Worm (Caenorhabditis elegans) whole organism, L1 larva: Measurements from ENCODE around the gene C34E10.12.

Experiments used
- C16A3.4 ChIP-seq: fragments of 150-350 bp; optimal IDR thresholded peaks from 2 replicates; lab custom pipeline; 2014; ENCODE audit warnings: missing biosample characterization, missing genetic modification characterization
- aly-2 ChIP-seq: fragments of 150-350 bp; optimal IDR thresholded peaks from 2 replicates; lab custom pipeline; 2014; ENCODE audit warnings: missing biosample characterization, missing genetic modification characterization
- blmp-1 ChIP-seq: fragments of 150-350 bp; optimal IDR thresholded peaks from 2 replicates; lab custom pipeline; 2014; ENCODE audit warnings: missing biosample characterization, missing genetic modification characterization
- dpl-1 ChIP-seq, 3 experiments: fragments of 150-350 bp in 2 of 3; sonication (generic microtip) in 1 of 3; optimal IDR thresholded peaks; 2 replicates each; lab custom pipeline; 2014 to 2017; ENCODE audit warnings: missing biosample characterization in 3 of 3, missing genetic modification characterization in 3 of 3, missing genetic modification reagents in 3 of 3
- dsc-1 ChIP-seq: sonication (generic microtip); optimal IDR thresholded peaks from 2 replicates; lab custom pipeline; 2016; ENCODE audit warnings: mild to moderate bottlenecking, missing genetic modification characterization, missing compliant biosample characterization
- efl-1 ChIP-seq, 4 experiments: fragments of 150-350 bp; optimal IDR thresholded peaks in 3 of 4; peaks in 1 of 4; 1 replicate in 1 of 4; 2 replicates in 3 of 4; lab custom pipeline; 2014; ENCODE audit warnings: missing biosample characterization in 2 of 4, missing genetic modification characterization in 2 of 4, missing genetic modification reagents in 2 of 4
- efl-3 ChIP-seq: fragments of 200-800 bp; sonication (Bioruptor generic); optimal IDR thresholded peaks from 2 replicates; lab custom pipeline; 2018; ENCODE audit warnings: mild to moderate bottlenecking, missing genetic modification characterization, missing compliant biosample characterization
- egl-27 ChIP-seq, 2 experiments: fragments of 150-350 bp in 1 of 2; sonication (generic microtip); optimal IDR thresholded peaks; 3 replicates each; lab custom pipeline; 2017 to 2018; ENCODE audit warnings: missing biosample characterization in 2 of 2, missing genetic modification characterization in 2 of 2, missing genetic modification reagents in 2 of 2
- fkh-4 ChIP-seq: sonication (generic microtip); optimal IDR thresholded peaks from 2 replicates; lab custom pipeline; 2016; ENCODE audit warnings: missing compliant biosample characterization, missing genetic modification characterization, borderline replicate concordance
- fkh-8 ChIP-seq: sonication (generic microtip); optimal IDR thresholded peaks from 2 replicates; lab custom pipeline; 2016; ENCODE audit warnings: mild to moderate bottlenecking, missing genetic modification characterization, missing compliant biosample characterization
- fos-1 ChIP-seq: fragments of 150-350 bp; optimal IDR thresholded peaks from 2 replicates; lab custom pipeline; 2014; ENCODE audit warnings: missing biosample characterization, missing genetic modification characterization
- grh-1 ChIP-seq: fragments of 200-800 bp; sonication (Bioruptor generic); IDR thresholded peaks from 2 replicates; pipeline ENCODE4 v1.3.6; 2022; ENCODE audit warnings: missing genetic modification reagents, missing genetic modification characterization, missing compliant biosample characterization
- hpl-2 ChIP-seq: fragments of 150-350 bp; optimal IDR thresholded peaks from 2 replicates; lab custom pipeline; 2014; ENCODE audit warnings: missing biosample characterization, missing genetic modification reagents, missing genetic modification characterization
- jun-1 ChIP-seq: fragments of 150-350 bp; optimal IDR thresholded peaks from 2 replicates; lab custom pipeline; 2014; ENCODE audit warnings: missing biosample characterization, missing genetic modification reagents, missing genetic modification characterization
- lin-13 ChIP-seq: fragments of 150-350 bp; optimal IDR thresholded peaks from 2 replicates; lab custom pipeline; 2014; ENCODE audit warnings: missing biosample characterization, missing genetic modification reagents, missing genetic modification characterization
- lin-14 ChIP-seq: fragments of 200-800 bp; sonication (Bioruptor generic); optimal IDR thresholded peaks from 2 replicates; lab custom pipeline; 2018; ENCODE audit warnings: mild to moderate bottlenecking, missing genetic modification characterization, moderate library complexity, missing compliant biosample characterization
- lin-35 ChIP-seq, 2 experiments: fragments of 150-350 bp; optimal IDR thresholded peaks; 2 replicates each; lab custom pipeline; 2014; ENCODE audit warnings: missing biosample characterization in 2 of 2, missing genetic modification characterization in 2 of 2, missing genetic modification reagents in 2 of 2
- lin-39 ChIP-seq: fragments of 150-350 bp; optimal IDR thresholded peaks from 2 replicates; lab custom pipeline; 2014; ENCODE audit warnings: missing biosample characterization, missing genetic modification reagents, missing genetic modification characterization
- lir-3 ChIP-seq: sonication (generic microtip); optimal IDR thresholded peaks from 2 replicates; lab custom pipeline; 2016; ENCODE audit warnings: mild to moderate bottlenecking, missing genetic modification characterization, moderate library complexity, missing compliant biosample characterization; ENCODE audit not compliant: poor library complexity
- lsy-2 ChIP-seq, 2 experiments: fragments of 150-350 bp; optimal IDR thresholded peaks; 2 replicates each; lab custom pipeline; 2014; ENCODE audit warnings: missing biosample characterization in 2 of 2, missing genetic modification characterization in 2 of 2
- mdl-1 ChIP-seq, 2 experiments: fragments of 150-350 bp; optimal IDR thresholded peaks; 2 replicates each; lab custom pipeline; 2014 to 2017; ENCODE audit warnings: missing biosample characterization in 2 of 2, missing genetic modification characterization in 2 of 2, inconsistent platforms in 1 of 2
- mep-1 ChIP-seq: fragments of 150-350 bp; optimal IDR thresholded peaks from 2 replicates; lab custom pipeline; 2014; ENCODE audit warnings: missing biosample characterization, missing genetic modification characterization
- nhr-11 ChIP-seq: fragments of 150-350 bp; optimal IDR thresholded peaks from 2 replicates; lab custom pipeline; 2014; ENCODE audit warnings: missing biosample characterization, missing genetic modification characterization
- nhr-12 ChIP-seq: sonication (generic microtip); optimal IDR thresholded peaks from 2 replicates; lab custom pipeline; 2017; ENCODE audit warnings: missing biosample characterization, missing genetic modification characterization
- nhr-19 ChIP-seq: fragments of 200-800 bp; sonication (Bioruptor generic); conservative IDR thresholded peaks from 2 replicates; pipeline ENCODE4 v1.3.6; 2022; ENCODE audit warnings: missing genetic modification characterization, missing compliant biosample characterization
- nhr-20 ChIP-seq: sonication (generic microtip); optimal IDR thresholded peaks from 2 replicates; lab custom pipeline; 2016; ENCODE audit warnings: mild to moderate bottlenecking, missing genetic modification characterization, missing compliant biosample characterization
- nhr-237 ChIP-seq: fragments of 150-350 bp; optimal IDR thresholded peaks from 2 replicates; lab custom pipeline; 2014; ENCODE audit warnings: missing biosample characterization, missing genetic modification characterization
- nhr-47 ChIP-seq: sonication (generic microtip); optimal IDR thresholded peaks from 2 replicates; lab custom pipeline; 2016; ENCODE audit warnings: mild to moderate bottlenecking, missing genetic modification characterization, moderate library complexity, missing compliant biosample characterization
- nhr-71 ChIP-seq: sonication (generic microtip); optimal IDR thresholded peaks from 2 replicates; lab custom pipeline; 2016; ENCODE audit warnings: mild to moderate bottlenecking, missing genetic modification characterization, moderate library complexity, missing compliant biosample characterization
- nhr-77 ChIP-seq: fragments of 150-350 bp; optimal IDR thresholded peaks from 2 replicates; lab custom pipeline; 2014; ENCODE audit warnings: missing biosample characterization, missing genetic modification characterization
- nhr-85 ChIP-seq: sonication (generic microtip); peaks from one replicate; lab custom pipeline; 2016; ENCODE audit warnings: missing genetic modification characterization, inconsistent platforms, missing compliant biosample characterization
- rnt-1 ChIP-seq: sonication (generic microtip); optimal IDR thresholded peaks from 2 replicates; lab custom pipeline; 2016; ENCODE audit warnings: mild to moderate bottlenecking, missing genetic modification characterization, moderate library complexity, missing compliant biosample characterization
- skn-1 ChIP-seq: fragments of 150-350 bp; optimal IDR thresholded peaks from 2 replicates; lab custom pipeline; 2014; ENCODE audit warnings: missing biosample characterization, missing genetic modification characterization
- snu-23 ChIP-seq: sonication (generic microtip); optimal IDR thresholded peaks from 2 replicates; lab custom pipeline; 2016; ENCODE audit warnings: missing genetic modification characterization, missing compliant biosample characterization
- swsn-7 ChIP-seq: sonication (generic microtip); optimal IDR thresholded peaks from 2 replicates; lab custom pipeline; 2016; ENCODE audit warnings: missing genetic modification characterization, missing compliant biosample characterization
- tbx-2 ChIP-seq: sonication (generic microtip); optimal IDR thresholded peaks from 2 replicates; lab custom pipeline; 2016; ENCODE audit warnings: missing genetic modification characterization, missing compliant biosample characterization
- unc-130 ChIP-seq: fragments of 150-350 bp; optimal IDR thresholded peaks from 2 replicates; lab custom pipeline; 2017; ENCODE audit warnings: missing biosample characterization, missing genetic modification characterization, inconsistent platforms
- unc-30 ChIP-seq: sonication (generic microtip); optimal IDR thresholded peaks from 2 replicates; lab custom pipeline; 2017; ENCODE audit warnings: missing biosample characterization, missing genetic modification characterization
- unc-98 ChIP-seq: fragments of 200-800 bp; sonication (Bioruptor generic); IDR thresholded peaks from 2 replicates; pipeline ENCODE4 v1.3.6; 2022; ENCODE audit warnings: missing genetic modification characterization, missing compliant biosample characterization
- vab-15 ChIP-seq: sonication (generic microtip); optimal IDR thresholded peaks from 2 replicates; lab custom pipeline; 2017; ENCODE audit warnings: missing genotype, mild to moderate bottlenecking, missing genetic modification characterization, missing compliant biosample characterization
- xbp-1 ChIP-seq: sonication (generic microtip); optimal IDR thresholded peaks from 2 replicates; lab custom pipeline; 2016; ENCODE audit warnings: missing genetic modification characterization, missing compliant biosample characterization
- ztf-4 ChIP-seq: fragments of 150-350 bp; optimal IDR thresholded peaks from 2 replicates; lab custom pipeline; 2014; ENCODE audit warnings: missing biosample characterization, missing genetic modification characterization

Gene C34E10.12

DNA sequence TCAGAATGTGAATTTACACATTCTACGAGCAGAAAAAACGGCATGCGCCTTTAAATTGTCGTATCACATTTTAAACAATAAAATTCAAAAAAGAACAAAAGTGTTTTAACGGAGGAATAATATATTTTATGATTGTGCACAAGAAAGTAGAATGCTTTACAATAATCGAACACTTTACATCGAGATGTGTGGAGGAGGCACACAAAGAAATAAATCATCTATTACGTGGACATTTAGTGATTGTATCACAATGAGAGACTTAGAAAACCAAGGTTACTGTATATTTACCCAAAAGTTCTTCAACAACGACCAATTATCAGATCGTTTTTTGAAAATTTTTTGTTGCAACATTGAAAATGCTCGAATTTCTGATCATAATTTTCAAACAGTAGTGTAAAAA is 17.4 kb downstream of the C34E10.12 start:
- TF ChIP-seq efl-1 (optimal IDR thresholded peaks at IDR 0.05; lab: Kevin White, UChicago) (no peak), efl-1 (GFP tag; optimal IDR thresholded peaks at IDR 0.05 in 1 of 2; lab: Kevin White, UChicago) (peak in 1 of 2 experiments; percentile 75), nhr-19 (GFP tag; lab: Robert Waterston, UW) (no peak), lin-14 (no peak)

DNA sequence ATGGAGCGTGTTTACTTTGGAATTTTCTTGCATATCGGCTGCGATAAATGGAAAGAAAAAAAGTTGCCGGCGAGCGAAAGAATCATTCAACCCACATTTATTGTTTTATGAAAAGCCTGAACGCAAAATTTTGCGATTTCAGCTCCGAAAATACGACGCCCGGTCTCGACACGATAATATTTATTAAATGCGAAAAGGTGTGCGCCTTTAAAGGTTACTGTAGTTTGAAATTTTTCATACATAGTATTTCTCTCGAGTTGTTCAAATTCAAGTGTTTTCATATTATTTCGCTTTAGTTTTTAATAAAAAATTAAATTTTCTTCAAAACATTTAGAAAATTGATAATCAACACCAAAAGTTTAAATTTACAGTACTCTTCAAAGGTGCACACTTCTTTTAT is 18.7 kb downstream of the C34E10.12 start, which contains the start of gene syx-16:
TSS of gene syx-16 (minus strand) at position 118 of the 400 bp plus-strand sequence.
- TF ChIP-seq nhr-237 (tag; lab: Kevin White, UChicago) (no peak), snu-23 (GFP tag; lab: Kevin White, UChicago) (no peak), swsn-7 (no peak), lsy-2 (tag; optimal IDR thresholded peaks at IDR 0.05; lab: Kevin White, UChicago) (peak in 1 of 2 experiments; percentile 28), unc-98 (no peak), unc-130 (tag; lab: Kevin White, UChicago) (no peak), mdl-1 (tag; optimal IDR thresholded peaks at IDR 0.05; lab: Kevin White, UChicago) (no peak)
- TF ChIP-seq, all 84 proteins: peak for 1

DNA sequence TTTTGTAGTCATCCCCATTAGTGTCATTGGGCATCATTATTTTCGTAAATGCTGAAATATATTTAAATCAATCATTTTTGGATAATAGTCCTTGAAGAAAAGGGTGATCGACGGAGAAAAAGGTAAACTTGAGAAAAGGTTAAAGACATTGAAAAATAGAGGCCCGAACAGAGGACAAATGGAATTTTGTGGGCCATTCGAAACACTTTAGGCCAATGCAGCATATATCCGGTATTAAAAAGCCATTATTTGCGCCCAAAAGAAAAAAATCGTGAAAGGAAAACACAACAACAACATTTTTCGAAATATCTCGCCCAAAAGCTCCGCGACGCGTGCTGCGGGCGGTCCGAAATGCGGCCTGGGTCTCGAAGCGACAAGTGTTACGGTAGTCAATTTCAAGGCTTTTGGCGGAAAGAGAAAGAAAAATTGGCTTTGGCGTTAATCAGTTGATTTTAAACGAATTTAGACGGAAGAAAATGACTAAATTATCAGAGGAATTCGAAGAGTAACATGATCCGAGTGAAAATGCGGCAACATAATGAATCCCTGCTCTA is 20.7 kb downstream of the C34E10.12 start, which contains the start of gene morc-1:
TSS of gene morc-1 (minus strand) at position 51 of the 554 bp plus-strand sequence.
- TF ChIP-seq fkh-4 (tag; lab: Kevin White, UChicago) (no peak), grh-1 (no peak), xbp-1 (tag; lab: Kevin White, UChicago) (no peak)

DNA sequence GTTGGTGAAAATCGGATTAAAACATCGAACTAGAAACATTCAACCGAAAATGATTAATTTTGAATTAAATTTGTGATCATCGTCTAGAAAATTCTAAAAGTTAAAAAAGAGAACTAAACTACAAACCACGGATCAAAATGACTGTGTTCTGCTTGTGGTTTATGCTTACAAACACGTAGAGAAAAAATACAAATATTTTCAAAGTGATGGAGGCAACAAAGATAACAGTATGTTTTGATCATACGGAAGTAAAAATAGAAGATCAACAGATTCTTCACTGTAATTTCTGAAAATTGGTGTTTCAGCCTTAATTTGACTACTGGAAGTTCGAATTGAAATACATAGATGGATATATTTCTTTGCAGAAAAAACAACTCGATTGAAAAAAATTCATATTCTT is 24.4 kb downstream of the C34E10.12 start:
- TF ChIP-seq nhr-71 (tag; lab: Kevin White, UChicago) (peak; percentile 11), nhr-12 (no peak), nhr-85 (tag; lab: Kevin White, UChicago) (no peak), fos-1 (tag; lab: Kevin White, UChicago) (no peak)

DNA sequence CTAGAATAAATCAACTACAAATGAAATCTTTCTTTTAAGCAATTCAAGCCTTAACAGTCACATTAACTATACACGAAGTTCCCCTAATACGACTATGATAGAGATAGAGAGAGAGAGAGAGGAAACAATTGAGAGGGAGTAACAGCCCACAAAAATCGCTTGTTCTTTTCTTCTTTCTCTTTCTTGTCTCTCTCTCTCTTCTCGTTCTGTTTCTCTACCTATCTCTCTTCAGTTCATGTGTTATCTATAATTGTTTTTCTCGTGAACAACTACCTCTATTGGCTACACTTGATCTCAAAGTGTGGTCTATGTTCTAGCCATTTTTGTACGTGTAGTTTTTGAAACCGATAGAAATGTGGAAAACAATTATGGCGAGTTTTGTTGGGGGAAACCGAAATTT is 25.0 kb downstream of the C34E10.12 start:
- peak; percentile 87 for TF ChIP-seq nhr-20
- TF ChIP-seq fkh-8: peak; percentile 8
- TF ChIP-seq tbx-2 (tag; lab: Kevin White, UChicago): peak; percentile 51
- TF ChIP-seq efl-1 (optimal IDR thresholded peaks at IDR 0.05; lab: Kevin White, UChicago): peak; percentile 53 to 59
- peak in 1 of 2 experiments; percentile 24 for TF ChIP-seq efl-1 (GFP tag; optimal IDR thresholded peaks at IDR 0.05 in 1 of 2; lab: Kevin White, UChicago)
- TF ChIP-seq unc-130 (tag; lab: Kevin White, UChicago): no peak
- TF ChIP-seq vab-15 (tag; lab: Kevin White, UChicago): no peak
- TF ChIP-seq jun-1 (tag; lab: Kevin White, UChicago): peak; percentile 46
- no peak for TF ChIP-seq dsc-1 (tag; lab: Kevin White, UChicago)
- no peak for TF ChIP-seq fkh-4 (tag; lab: Kevin White, UChicago)
- TF ChIP-seq dpl-1 (GFP tag; optimal IDR thresholded peaks at IDR 0.05; lab: Kevin White, UChicago): peak in 2 of 3 experiments; percentile 10 to 34
- no peak for TF ChIP-seq ztf-4 (tag; lab: Kevin White, UChicago)
- peak; percentile 39 for TF ChIP-seq swsn-7
- TF ChIP-seq skn-1: no peak
- TF ChIP-seq egl-27 (tag; optimal IDR thresholded peaks at IDR 0.05; lab: Kevin White, UChicago): no peak
- peak; percentile 49 to 74 for TF ChIP-seq lsy-2 (tag; optimal IDR thresholded peaks at IDR 0.05; lab: Kevin White, UChicago)
- no peak for TF ChIP-seq hpl-2 (GFP tag; lab: Kevin White, UChicago)
- no peak for TF ChIP-seq unc-30
- peak; percentile 28 for TF ChIP-seq fos-1 (tag; lab: Kevin White, UChicago)
- peak; percentile 18 for TF ChIP-seq nhr-11 (tag; lab: Kevin White, UChicago)
- peak; percentile 40 for TF ChIP-seq lir-3 (tag; lab: Kevin White, UChicago)
- TF ChIP-seq nhr-85 (tag; lab: Kevin White, UChicago): peak; percentile 89
- peak; percentile 45 to 71 for TF ChIP-seq lin-35 (GFP tag; optimal IDR thresholded peaks at IDR 0.05; lab: Kevin White, UChicago)
- TF ChIP-seq lin-39 (tag; lab: Kevin White, UChicago): no peak
- peak; percentile 76 for TF ChIP-seq nhr-77
- peak; percentile 12 for TF ChIP-seq lin-13 (GFP tag; lab: Kevin White, UChicago)
- TF ChIP-seq snu-23 (GFP tag; lab: Kevin White, UChicago): peak; percentile 85
- TF ChIP-seq blmp-1 (tag; lab: Kevin White, UChicago): peak; percentile 40
- TF ChIP-seq aly-2 (tag; lab: Kevin White, UChicago): no peak
- peak; percentile 46 for TF ChIP-seq nhr-47 (tag; lab: Kevin White, UChicago)
- peak; percentile 43 for TF ChIP-seq C16A3.4
- peak; percentile 60 for TF ChIP-seq nhr-19 (GFP tag; lab: Robert Waterston, UW)
- TF ChIP-seq lin-14: peak; percentile 88
- TF ChIP-seq rnt-1 (tag; lab: Kevin White, UChicago): peak; percentile 40
- TF ChIP-seq mep-1 (tag; lab: Kevin White, UChicago): peak; percentile 72
- TF ChIP-seq nhr-12: no peak
- no peak for TF ChIP-seq efl-3 (GFP tag; lab: Kevin White, UChicago)
